Worm (Caenorhabditis elegans) whole organism, L1 larva: Measurements from ENCODE around the gene coa-3.

ENCODE experiments used
- alr-1 ChIP-seq: fragments of 200-800 bp; sonication (Bioruptor generic); optimal IDR thresholded peaks from 2 replicates; lab custom pipeline; 2018; ENCODE audit warnings: borderline replicate concordance, mild to moderate bottlenecking, missing genetic modification characterization, missing compliant biosample characterization
- blmp-1 ChIP-seq: fragments of 150-350 bp; optimal IDR thresholded peaks from 2 replicates; lab custom pipeline; 2014; ENCODE audit warnings: missing biosample characterization, missing genetic modification characterization
- dpl-1 ChIP-seq, 3 experiments: fragments of 150-350 bp in 2 of 3; sonication (generic microtip) in 1 of 3; optimal IDR thresholded peaks; 2 replicates each; lab custom pipeline; 2014 to 2017; ENCODE audit warnings: missing biosample characterization in 3 of 3, missing genetic modification characterization in 3 of 3, missing genetic modification reagents in 3 of 3
- egl-27 ChIP-seq, 2 experiments: fragments of 150-350 bp in 1 of 2; sonication (generic microtip); optimal IDR thresholded peaks; 3 replicates each; lab custom pipeline; 2017 to 2018; ENCODE audit warnings: missing biosample characterization in 2 of 2, missing genetic modification characterization in 2 of 2, missing genetic modification reagents in 2 of 2
- fos-1 ChIP-seq: fragments of 150-350 bp; optimal IDR thresholded peaks from 2 replicates; lab custom pipeline; 2014; ENCODE audit warnings: missing biosample characterization, missing genetic modification characterization
- jun-1 ChIP-seq: fragments of 150-350 bp; optimal IDR thresholded peaks from 2 replicates; lab custom pipeline; 2014; ENCODE audit warnings: missing biosample characterization, missing genetic modification reagents, missing genetic modification characterization
- lin-35 ChIP-seq, 2 experiments: fragments of 150-350 bp; optimal IDR thresholded peaks; 2 replicates each; lab custom pipeline; 2014; ENCODE audit warnings: missing biosample characterization in 2 of 2, missing genetic modification characterization in 2 of 2, missing genetic modification reagents in 2 of 2
- lin-39 ChIP-seq: fragments of 150-350 bp; optimal IDR thresholded peaks from 2 replicates; lab custom pipeline; 2014; ENCODE audit warnings: missing biosample characterization, missing genetic modification reagents, missing genetic modification characterization
- lir-3 ChIP-seq: sonication (generic microtip); optimal IDR thresholded peaks from 2 replicates; lab custom pipeline; 2016; ENCODE audit warnings: mild to moderate bottlenecking, missing genetic modification characterization, moderate library complexity, missing compliant biosample characterization; ENCODE audit not compliant: poor library complexity
- nhr-77 ChIP-seq: fragments of 150-350 bp; optimal IDR thresholded peaks from 2 replicates; lab custom pipeline; 2014; ENCODE audit warnings: missing biosample characterization, missing genetic modification characterization
- nhr-84 ChIP-seq: sonication (generic microtip); optimal IDR thresholded peaks from 2 replicates; lab custom pipeline; 2017; ENCODE audit warnings: missing biosample characterization, missing genetic modification characterization
- snpc-4 ChIP-seq: fragments of 150-350 bp; optimal IDR thresholded peaks from 2 replicates; lab custom pipeline; 2014; ENCODE audit warnings: missing biosample characterization, missing genetic modification characterization
- tbx-2 ChIP-seq: sonication (generic microtip); optimal IDR thresholded peaks from 2 replicates; lab custom pipeline; 2016; ENCODE audit warnings: missing genetic modification characterization, missing compliant biosample characterization
- unc-62 ChIP-seq: fragments of 150-350 bp; optimal IDR thresholded peaks from 2 replicates; lab custom pipeline; 2014; ENCODE audit warnings: missing biosample characterization, missing genetic modification reagents, missing genetic modification characterization

ce11 chrII:4638891-4639290 lies 36.5 kb upstream of the coa-3 start:
- TF ChIP-seq lir-3 (tag; lab: Kevin White, UChicago): no peak
- TF ChIP-seq dpl-1 (GFP tag; optimal IDR thresholded peaks at IDR 0.05; lab: Kevin White, UChicago): no peak
- TF ChIP-seq snpc-4 (tag; lab: Kevin White, UChicago): no peak
- peak; percentile 79 for TF ChIP-seq blmp-1
- TF ChIP-seq nhr-77 (tag; lab: Kevin White, UChicago): no peak
- no peak for TF ChIP-seq lin-35 (GFP tag; optimal IDR thresholded peaks at IDR 0.05; lab: Kevin White, UChicago)
- TF ChIP-seq unc-62 (GFP tag; lab: Kevin White, UChicago): no peak
- TF ChIP-seq jun-1 (tag; lab: Kevin White, UChicago): no peak
- no peak for TF ChIP-seq fos-1 (tag; lab: Kevin White, UChicago)
- no peak for TF ChIP-seq egl-27 (tag; optimal IDR thresholded peaks at IDR 0.05; lab: Kevin White, UChicago)
- TF ChIP-seq tbx-2 (tag; lab: Kevin White, UChicago): no peak
- TF ChIP-seq lin-39 (tag; lab: Kevin White, UChicago): no peak
- no peak for TF ChIP-seq nhr-84 (tag; lab: Kevin White, UChicago)
- no peak for TF ChIP-seq alr-1 (tag; lab: Kevin White, UChicago)
